Worm (Caenorhabditis elegans) whole organism, mixed stage, embryonic: ENCODE measurements around the gene klo-1.

Experiments
- blmp-1 ChIP-seq: fragments of 150-350 bp; optimal IDR thresholded peaks from 2 replicates; lab custom pipeline; 2014; ENCODE audit warnings: missing biosample characterization, missing genetic modification characterization
- drap-1 ChIP-seq: fragments of 200-800 bp; sonication (Bioruptor generic); optimal IDR thresholded peaks from 3 replicates; lab custom pipeline; 2018; ENCODE audit warnings: mild to moderate bottlenecking, missing genetic modification characterization, missing compliant biosample characterization
- hlh-1 ChIP-seq: fragments of 150-350 bp; optimal IDR thresholded peaks from 2 replicates; lab custom pipeline; 2014; ENCODE audit warnings: missing biosample characterization, missing genetic modification reagents, missing genetic modification characterization
- lsy-2 ChIP-seq: fragments of 150-350 bp; optimal IDR thresholded peaks from 2 replicates; lab custom pipeline; 2014; ENCODE audit warnings: missing biosample characterization, missing genetic modification characterization
- mab-5 ChIP-seq: fragments of 150-350 bp; optimal IDR thresholded peaks from 2 replicates; lab custom pipeline; 2014; ENCODE audit warnings: missing biosample characterization, missing genetic modification characterization
- mep-1 ChIP-seq: fragments of 150-350 bp; optimal IDR thresholded peaks from 2 replicates; lab custom pipeline; 2017; ENCODE audit warnings: missing biosample characterization, missing genetic modification reagents, missing genetic modification characterization, inconsistent platforms
- nhr-76 ChIP-seq: sonication (generic microtip); optimal IDR thresholded peaks from 2 replicates; lab custom pipeline; 2017; ENCODE audit warnings: missing biosample characterization, missing genetic modification characterization
- pha-4 ChIP-seq: fragments of 150-350 bp; optimal IDR thresholded peaks from 2 replicates; lab custom pipeline; 2018; ENCODE audit warnings: missing biosample characterization, missing genetic modification reagents, missing genetic modification characterization

DNA sequence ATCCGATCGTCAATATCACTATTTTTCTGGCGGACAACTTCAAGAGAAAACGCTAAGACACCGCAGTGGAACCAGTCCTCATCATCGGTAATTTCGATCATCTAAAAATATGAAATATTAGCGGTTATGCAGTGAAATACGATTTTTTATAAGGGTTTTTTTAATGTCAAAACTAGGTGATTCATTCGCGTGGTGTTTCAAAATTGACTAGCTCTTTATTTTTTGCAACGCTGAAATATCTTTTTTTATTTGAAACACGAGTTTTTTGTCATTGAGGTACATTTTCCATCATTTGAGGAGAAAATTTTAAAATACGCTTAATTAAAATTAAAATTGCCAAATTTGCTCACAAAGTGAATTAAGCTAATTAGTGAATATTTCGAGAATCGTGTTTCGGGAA is 11.5 kb upstream of the klo-1 start, which contains the start of gene dsb-3:
- TF ChIP-seq pha-4 (tag; lab: Kevin White, UChicago) (no peak), hlh-1 (tag; lab: Kevin White, UChicago) (no peak), lsy-2 (tag; lab: Kevin White, UChicago) (no peak), drap-1 (GFP tag; lab: Kevin White, UChicago) (no peak), mab-5 (tag; lab: Kevin White, UChicago) (no peak), mep-1 (tag; lab: Kevin White, UChicago) (no peak), nhr-76 (no peak), blmp-1 (no peak)
